Worm (Caenorhabditis elegans) whole organism, L2 larva: ENCODE measurements around the gene clec-149.

Experiments
- F13H6.1 ChIP-seq: sonication (generic microtip); optimal IDR thresholded peaks from 2 replicates; lab custom pipeline; 2016; ENCODE audit warnings: missing genetic modification characterization, missing compliant biosample characterization
- ceh-16 ChIP-seq: fragments of 150-350 bp; optimal IDR thresholded peaks from 2 replicates; lab custom pipeline; 2014; ENCODE audit warnings: missing biosample characterization, missing genetic modification characterization
- mdl-1 ChIP-seq, 2 experiments: fragments of 150-350 bp in 1 of 2; sonication (generic microtip) in 1 of 2; optimal IDR thresholded peaks; 2 replicates each; lab custom pipeline; 2017; ENCODE audit warnings: missing biosample characterization in 2 of 2, missing genetic modification characterization in 2 of 2
- sem-4 ChIP-seq: fragments of 150-350 bp; optimal IDR thresholded peaks from 2 replicates; lab custom pipeline; 2014; ENCODE audit warnings: missing biosample characterization, missing genetic modification reagents, missing genetic modification characterization

ce11 chrIII:852296-852695, 29.3 kb downstream of the clec-149 start, which contains the start of gene moma-1:
- no peak for TF ChIP-seq sem-4 (tag; lab: Kevin White, UChicago)
- TF ChIP-seq F13H6.1, result no peak
- no peak for TF ChIP-seq mdl-1 (tag; optimal IDR thresholded peaks at IDR 0.05; lab: Kevin White, UChicago)
- no peak for TF ChIP-seq ceh-16 (tag; lab: Kevin White, UChicago)
